Worm (Caenorhabditis elegans): ENCODE data around the gene C06A6.2.

C06A6.2 gene

DNA sequence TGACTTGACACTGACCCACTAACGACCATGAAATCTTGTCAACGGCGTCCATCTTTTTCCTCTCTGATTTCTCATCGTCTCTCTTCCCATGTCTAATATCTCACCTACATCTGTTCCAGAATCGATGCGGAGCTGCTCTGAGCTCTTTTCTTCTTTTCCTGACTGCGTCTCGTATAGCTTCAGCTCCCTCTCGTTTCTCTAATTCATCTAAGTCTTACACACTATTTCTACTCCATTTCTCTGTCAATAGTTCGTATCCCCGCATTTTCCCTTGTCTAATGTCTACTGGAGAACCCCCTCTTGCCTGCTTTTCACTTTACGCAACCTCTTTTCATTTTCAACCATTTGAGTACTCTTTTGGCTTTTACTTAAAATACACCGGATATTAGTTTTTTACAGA lies 28.6 kb upstream of the C06A6.2 start, which contains the start of gene ric-3:
Gene ric-3 (plus strand): TSS at position 400 of the 400 bp plus-strand sequence.
- TF ChIP-seq ceh-19 (GFP tag; optimal IDR thresholded peaks at IDR 0.05) (peak; percentile 18), tbx-2 (tag; optimal IDR thresholded peaks at IDR 0.05) (peak; percentile 38), sox-4 (tag; optimal IDR thresholded peaks at IDR 0.05) (no peak), ceh-34 (tag; optimal IDR thresholded peaks at IDR 0.05) (peak; percentile 7), hlh-8 (tag; optimal IDR thresholded peaks at IDR 0.05) (peak; percentile 73), nfya-1 (tag; optimal IDR thresholded peaks at IDR 0.05) (peak; percentile 78), ceh-18 (tag; optimal IDR thresholded peaks at IDR 0.05) (peak; percentile 46), T23F11.4 (GFP tag; optimal IDR thresholded peaks at IDR 0.05) (no peak), gmeb-2 (tag; optimal IDR thresholded peaks at IDR 0.05) (no peak), ceh-31 (tag; optimal IDR thresholded peaks at IDR 0.05) (peak; percentile 70), ceh-45 (GFP tag; IDR thresholded peaks at IDR 0.05) (no peak), pros-1 (tag; optimal IDR thresholded peaks at IDR 0.05) (peak; percentile 11), ceh-48 (tag; optimal IDR thresholded peaks at IDR 0.05) (peak; percentile 84), unc-55 (GFP tag; optimal IDR thresholded peaks at IDR 0.05) (peak; percentile 80), unc-42 (tag; optimal IDR thresholded peaks at IDR 0.05) (peak; percentile 74), dmd-4 (tag; optimal IDR thresholded peaks at IDR 0.05; ENCODE audit: borderline replicate concordance) (peak; percentile 13), lim-6 (tag; optimal IDR thresholded peaks at IDR 0.05) (peak; percentile 30), ceh-9 (tag; optimal IDR thresholded peaks at IDR 0.05) (no peak)

DNA sequence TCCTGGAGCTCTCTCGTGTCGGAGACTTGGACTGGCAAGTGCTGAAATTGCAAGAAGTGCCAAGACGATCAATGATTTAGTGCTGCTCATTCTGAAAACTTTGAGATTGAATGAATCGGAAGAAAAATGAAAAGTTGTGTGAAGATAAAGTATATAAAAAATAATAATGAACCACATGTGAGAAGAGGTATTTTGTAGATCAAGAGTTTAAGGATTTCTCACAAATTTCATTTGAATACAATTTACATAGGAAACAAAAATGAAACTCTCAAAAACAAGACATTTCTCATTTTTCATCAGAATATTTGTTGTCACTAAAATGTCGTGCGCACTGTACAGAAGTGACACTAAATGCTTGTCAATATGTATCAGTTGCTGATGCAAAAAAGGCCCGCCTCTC lies 23.9 kb upstream of the C06A6.2 start, which contains the start of gene T14A8.2:
Gene T14A8.2 (minus strand): TSS at position 101 of the 400 bp plus-strand sequence.
- no peak for TF ChIP-seq ceh-31 (tag; optimal IDR thresholded peaks at IDR 0.05)

ce11 chrIV:7824649-7825048 lies 21.8 kb upstream of the C06A6.2 start:
- no peak for TF ChIP-seq lin-11 (tag; optimal IDR thresholded peaks at IDR 0.05)
- no peak for TF ChIP-seq fkh-10 (GFP tag; optimal IDR thresholded peaks at IDR 0.05)

DNA sequence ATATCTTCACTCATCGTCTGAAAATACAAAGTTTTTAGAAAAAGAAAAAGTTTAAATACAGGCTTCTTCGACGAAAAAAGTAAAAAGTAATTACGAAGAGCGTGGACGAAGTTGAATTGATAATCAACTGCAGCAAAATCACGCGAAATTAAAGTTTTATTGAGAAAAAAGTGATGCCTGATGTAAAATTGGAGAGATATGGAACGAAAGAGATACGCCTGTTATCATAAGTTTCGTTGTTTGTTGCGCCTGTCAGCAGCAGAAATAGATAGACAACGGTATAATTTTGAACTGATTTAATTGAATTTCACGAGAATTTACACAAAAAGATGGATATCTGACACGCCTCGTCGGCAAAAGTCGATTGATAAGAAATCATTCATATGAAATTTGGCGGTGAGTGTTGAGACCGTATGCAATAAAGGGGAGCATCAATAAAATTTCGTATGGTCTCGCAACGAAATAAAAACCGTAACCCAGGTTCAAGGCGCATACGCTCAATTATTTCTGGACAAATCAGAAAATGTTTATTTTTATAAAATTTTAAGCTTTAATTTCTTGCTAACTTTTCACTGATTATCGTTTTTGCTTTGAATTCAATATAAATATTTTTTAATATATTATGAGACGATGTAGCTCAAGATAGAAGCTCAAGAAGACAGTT lies 17.0 kb upstream of the C06A6.2 start, which contains the start of gene C06A6.4:
Gene C06A6.4 (minus strand): TSS at position 24 of the 664 bp plus-strand sequence.
- TF ChIP-seq elt-2 (tag; optimal IDR thresholded peaks at IDR 0.05), result peak; percentile 2
- TF ChIP-seq T23F11.4 (GFP tag; optimal IDR thresholded peaks at IDR 0.05), result no peak
- TF ChIP-seq hlh-30 (tag; optimal IDR thresholded peaks at IDR 0.05; ENCODE audit: insufficient read depth), result no peak

- TF ChIP-seq C38D4.7 (GFP tag; optimal IDR thresholded peaks at IDR 0.05) (no peak), hlh-8 (tag; optimal IDR thresholded peaks at IDR 0.05) (no peak), hlh-30 (tag; optimal IDR thresholded peaks at IDR 0.05; ENCODE audit: insufficient read depth) (peak; percentile 29), ahr-1 (tag; optimal IDR thresholded peaks at IDR 0.05) (no peak), pat-9 (tag; optimal IDR thresholded peaks at IDR 0.05) (no peak), sdc-2 (tag; optimal IDR thresholded peaks at IDR 0.05) (no peak), ceh-14 (tag; optimal IDR thresholded peaks at IDR 0.05) (peak; percentile 40)
These were observed 16.3 kb upstream of the C06A6.2 start, which contains the start of gene mvb-12 for ce11 chrIV:7830151-7830550. Gene mvb-12 (plus strand): TSS chrIV:7830525.

DNA sequence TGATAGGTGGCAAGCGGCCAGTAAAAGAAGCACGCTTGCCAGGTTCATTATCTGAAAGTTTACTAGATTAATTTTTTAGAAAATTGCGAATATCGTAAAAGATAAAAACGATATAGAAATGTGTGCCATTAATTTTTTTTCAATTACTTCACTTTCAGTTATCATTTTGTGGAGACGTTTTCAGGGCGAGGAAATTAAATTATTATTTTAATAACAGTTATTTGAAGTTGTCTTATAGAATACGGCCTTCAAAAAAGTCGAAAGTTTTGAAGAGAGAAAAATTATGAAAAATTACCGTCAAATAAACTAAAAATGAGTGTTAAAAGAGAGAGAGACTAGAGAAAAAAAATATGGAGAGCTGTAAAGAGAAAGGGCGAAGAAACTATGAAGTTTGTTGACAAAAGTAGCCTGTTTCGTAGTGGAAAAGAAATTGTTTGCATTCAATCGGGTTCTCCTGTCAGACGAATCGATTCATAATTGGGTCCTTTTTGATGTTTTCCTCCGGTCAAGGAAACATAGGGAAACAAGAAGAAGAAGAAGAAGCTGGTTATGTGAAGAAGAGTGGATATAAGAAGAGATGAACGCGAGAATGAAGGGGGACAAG lies 11.7 kb upstream of the C06A6.2 start, which contains the start of gene erp-44.2:
Gene erp-44.2 (minus strand): TSS at position 51 of the 604 bp plus-strand sequence.
- TF ChIP-seq pat-9 (tag; optimal IDR thresholded peaks at IDR 0.05) (no peak), ceh-9 (tag; optimal IDR thresholded peaks at IDR 0.05) (no peak), dmd-4 (tag; optimal IDR thresholded peaks at IDR 0.05; ENCODE audit: borderline replicate concordance) (no peak), unc-42 (tag; optimal IDR thresholded peaks at IDR 0.05) (no peak), npax-4 (tag; optimal IDR thresholded peaks at IDR 0.05) (no peak), ceh-30 (tag; optimal IDR thresholded peaks at IDR 0.05) (no peak), ets-4 (tag; optimal IDR thresholded peaks at IDR 0.05) (no peak), ceh-6 (GFP tag; optimal IDR thresholded peaks at IDR 0.05) (no peak), K02D7.2 (tag; optimal IDR thresholded peaks at IDR 0.05) (no peak), elt-2 (tag; optimal IDR thresholded peaks at IDR 0.05) (no peak), ceh-31 (tag; optimal IDR thresholded peaks at IDR 0.05) (no peak), F13H6.1 (tag; optimal IDR thresholded peaks at IDR 0.05) (no peak), fkh-10 (GFP tag; optimal IDR thresholded peaks at IDR 0.05) (no peak), ceh-45 (GFP tag; IDR thresholded peaks at IDR 0.05) (no peak), ceh-2 (tag; optimal IDR thresholded peaks at IDR 0.05) (no peak), nhr-232 (tag; optimal IDR thresholded peaks at IDR 0.05) (no peak), C38D4.7 (GFP tag; optimal IDR thresholded peaks at IDR 0.05) (no peak), zip-5 (tag; optimal IDR thresholded peaks at IDR 0.05) (no peak)

Data from whole organism, late embryonic.